Worm (Caenorhabditis elegans): Measurements from ENCODE around the gene M162.15.

DNA sequence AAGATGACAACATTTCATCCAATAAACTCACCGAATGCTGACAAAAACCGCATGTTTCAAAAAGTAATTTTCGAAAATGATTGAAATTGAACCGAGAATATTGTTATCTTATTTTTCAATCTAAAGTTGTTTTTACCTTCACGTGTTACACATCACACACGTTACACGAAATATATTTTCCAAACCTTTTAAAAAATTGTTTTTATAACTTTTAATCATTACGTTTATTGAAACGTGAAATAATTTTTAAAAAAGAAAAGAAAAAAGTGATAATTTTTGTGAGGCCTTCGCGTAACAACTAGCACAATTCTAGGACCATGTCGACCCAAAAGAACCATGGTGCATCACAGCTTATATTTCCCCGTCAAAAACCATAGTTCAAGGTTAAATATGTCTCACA lies 23.4 kb upstream of the M162.15 start, which contains the start of gene M162.7:
- no peak for TF ChIP-seq ama-1 (optimal IDR thresholded peaks at IDR 0.05)
- no peak for TF ChIP-seq blmp-1 (tag; optimal IDR thresholded peaks at IDR 0.05; ENCODE audit: insufficient read depth)
- TF ChIP-seq lin-13 (GFP tag; optimal IDR thresholded peaks at IDR 0.05) = no peak
- no peak for TF ChIP-seq mbf-1 (tag; optimal IDR thresholded peaks at IDR 0.05)
- no peak for TF ChIP-seq peb-1 (tag; optimal IDR thresholded peaks at IDR 0.05)

Data from whole organism, L2 larva.